Fruit fly (Drosophila melanogaster) whole organism, embryonic: ENCODE measurements around the gene CG31817.

ENCODE experiments used
- Atf-2 ChIP-seq: fragments of 200-800 bp; sonication (Bioruptor generic); optimal IDR thresholded peaks from 2 replicates; lab custom pipeline; 2016; ENCODE audit warnings: missing biosample characterization, missing genetic modification characterization
- C15 ChIP-seq: fragments of 200-800 bp; sonication (Bioruptor generic); IDR thresholded peaks from 3 replicates; pipeline ENCODE4 v1.3.6; 2022; ENCODE audit warnings: missing biosample characterization, missing genetic modification characterization
- CG10274 ChIP-seq: fragments of 200-800 bp; sonication (Bioruptor generic); optimal IDR thresholded peaks from 3 replicates; lab custom pipeline; 2017; ENCODE audit warnings: missing biosample characterization, mild to moderate bottlenecking, missing genetic modification characterization
- CG10543 ChIP-seq: fragments of 200-800 bp; sonication (Bioruptor generic); optimal IDR thresholded peaks from 3 replicates; lab custom pipeline; 2017; ENCODE audit warnings: missing biosample characterization, mild to moderate bottlenecking, missing genetic modification characterization, moderate library complexity
- CG13624 ChIP-seq: fragments of 200-800 bp; sonication (Bioruptor generic); optimal IDR thresholded peaks from 2 replicates; lab custom pipeline; 2016; ENCODE audit warnings: missing biosample characterization, missing genetic modification characterization
- CG13894 ChIP-seq: fragments of 200-800 bp; sonication (Bioruptor generic); optimal IDR thresholded peaks from 3 replicates; lab custom pipeline; 2018; ENCODE audit warnings: missing biosample characterization, mild to moderate bottlenecking, missing genetic modification characterization, moderate library complexity
- CG16863 ChIP-seq: fragments of 200-800 bp; sonication (Bioruptor generic); optimal IDR thresholded peaks from 3 replicates; lab custom pipeline; 2016; ENCODE audit warnings: missing biosample characterization, missing genetic modification characterization
- CG18764 ChIP-seq: fragments of 200-800 bp; sonication (Bioruptor generic); optimal IDR thresholded peaks from 3 replicates; lab custom pipeline; 2016; ENCODE audit warnings: missing biosample characterization, missing genetic modification characterization
- CG2712 ChIP-seq: fragments of 200-800 bp; optimal IDR thresholded peaks from 3 replicates; lab custom pipeline; 2019; ENCODE audit warnings: missing biosample characterization, mild to moderate bottlenecking, missing genetic modification characterization, moderate library complexity
- CG31224 ChIP-seq: fragments of 200-800 bp; sonication (Bioruptor generic); IDR thresholded peaks from 2 replicates; pipeline ENCODE4 v1.3.6; 2022; ENCODE audit warnings: missing biosample characterization, missing genetic modification characterization
- CG32532 ChIP-seq: fragments of 200-800 bp; sonication (Bioruptor generic); IDR thresholded peaks from 2 replicates; pipeline ENCODE4 v1.3.6; 2022; ENCODE audit warnings: missing biosample characterization, missing genetic modification characterization
- CG32772 ChIP-seq: fragments of 200-800 bp; sonication (Bioruptor generic); IDR thresholded peaks from 2 replicates; pipeline ENCODE4 v1.3.6; 2022; ENCODE audit warnings: missing biosample characterization, missing genetic modification characterization
- CG3726 ChIP-seq: fragments of 200-800 bp; sonication (Bioruptor generic); IDR thresholded peaks from 3 replicates; pipeline ENCODE4, ENCODE4 v1.3.6; 2022; ENCODE audit warnings: missing biosample characterization, missing genetic modification characterization
- CG3838 ChIP-seq: fragments of 200-800 bp; sonication (Bioruptor generic); optimal IDR thresholded peaks from 3 replicates; lab custom pipeline; 2016; ENCODE audit warnings: missing biosample characterization, missing genetic modification characterization
- CG5245 ChIP-seq: fragments of 200-800 bp; sonication (Bioruptor generic); optimal IDR thresholded peaks from 3 replicates; lab custom pipeline; 2016; ENCODE audit warnings: missing biosample characterization, missing genetic modification characterization
- CG6791 ChIP-seq: fragments of 200-800 bp; sonication (Bioruptor generic); IDR thresholded peaks from 3 replicates; pipeline ENCODE4 v1.3.6; 2022; ENCODE audit warnings: missing biosample characterization, missing genetic modification characterization; ENCODE audit not compliant: partially characterized antibody
- CG7839 ChIP-seq: fragments of 200-800 bp; sonication (Bioruptor generic); optimal IDR thresholded peaks from 3 replicates; lab custom pipeline; 2018; ENCODE audit warnings: missing biosample characterization, mild to moderate bottlenecking, missing genetic modification characterization, moderate library complexity
- CG7987 ChIP-seq: fragments of 200-800 bp; sonication (Bioruptor generic); optimal IDR thresholded peaks from 2 replicates; lab custom pipeline; 2018; ENCODE audit warnings: missing biosample characterization, mild to moderate bottlenecking, missing genetic modification characterization, moderate library complexity
- CG9437 ChIP-seq: fragments of 200-800 bp; sonication (Bioruptor generic); optimal IDR thresholded peaks from 2 replicates; lab custom pipeline; 2018; ENCODE audit warnings: missing biosample characterization, mild to moderate bottlenecking, missing genetic modification characterization
- CTCF ChIP-seq: fragments of 200-800 bp; sonication (Bioruptor generic); optimal IDR thresholded peaks from 2 replicates; lab custom pipeline; 2017; ENCODE audit warnings: missing biosample characterization, mild to moderate bottlenecking, missing genetic modification characterization, moderate library complexity
- CrebB ChIP-seq: fragments of 200-800 bp; sonication (Bioruptor generic); optimal IDR thresholded peaks from 3 replicates; lab custom pipeline; 2018; ENCODE audit warnings: missing biosample characterization, mild to moderate bottlenecking, missing genetic modification characterization
- Dll ChIP-seq: fragments of 200-800 bp; sonication (Bioruptor generic); IDR thresholded peaks from 4 replicates; pipeline ENCODE4 v1.3.6; 2022; ENCODE audit warnings: missing biosample characterization, missing genetic modification characterization; ENCODE audit not compliant: partially characterized antibody
- Drgx ChIP-seq: fragments of 200-800 bp; sonication (Bioruptor generic); IDR thresholded peaks from 2 replicates; pipeline ENCODE4 v1.3.6; 2022; ENCODE audit warnings: missing biosample characterization, missing genetic modification characterization
- HHEX ChIP-seq: fragments of 200-800 bp; sonication (Bioruptor generic); optimal IDR thresholded peaks from 3 replicates; lab custom pipeline; 2017; ENCODE audit warnings: missing biosample characterization, mild to moderate bottlenecking, missing genetic modification characterization, missing genetic modification reagents
- Lpt ChIP-seq: fragments of >200 bp; optimal IDR thresholded peaks from 2 replicates; lab custom pipeline; 2018; ENCODE audit warnings: missing biosample characterization, missing genetic modification characterization
- MTF-1 ChIP-seq: fragments of 200-800 bp; sonication (Bioruptor generic); optimal IDR thresholded peaks from 2 replicates; lab custom pipeline; 2018; ENCODE audit warnings: missing biosample characterization, mild to moderate bottlenecking, missing genetic modification characterization, borderline replicate concordance
- Meics ChIP-seq: fragments of 200-800 bp; sonication (Bioruptor generic); optimal IDR thresholded peaks from 2 replicates; lab custom pipeline; 2017; ENCODE audit warnings: missing biosample characterization, mild to moderate bottlenecking, missing genetic modification characterization
- NC2β ChIP-seq: fragments of 200-800 bp; sonication (Bioruptor generic); optimal IDR thresholded peaks from 2 replicates; lab custom pipeline; 2016; ENCODE audit warnings: missing biosample characterization, missing genetic modification characterization
- Nf-YC ChIP-seq: fragments of 200-800 bp; optimal IDR thresholded peaks from 3 replicates; lab custom pipeline; 2019; ENCODE audit warnings: missing biosample characterization, mild to moderate bottlenecking, missing genetic modification characterization, moderate library complexity
- Ravus ChIP-seq: fragments of 200-800 bp; sonication (Bioruptor generic); IDR thresholded peaks from 2 replicates; pipeline ENCODE4 v1.3.6; 2022; ENCODE audit warnings: missing biosample characterization, missing genetic modification characterization
- Spps ChIP-seq: fragments of 200-800 bp; sonication (Bioruptor generic); optimal IDR thresholded peaks from 2 replicates; lab custom pipeline; 2018; ENCODE audit warnings: missing biosample characterization, mild to moderate bottlenecking, missing genetic modification characterization
- Xbp1 ChIP-seq: fragments of 200-800 bp; sonication (Bioruptor generic); optimal IDR thresholded peaks from 3 replicates; lab custom pipeline; 2016; ENCODE audit warnings: missing biosample characterization, mild to moderate bottlenecking, missing genetic modification characterization
- al ChIP-seq: fragments of 200-800 bp; sonication (Bioruptor generic); IDR thresholded peaks from 2 replicates; pipeline ENCODE4 v1.3.6; 2022; ENCODE audit warnings: missing biosample characterization, missing genetic modification characterization
- ase ChIP-seq: fragments of 200-800 bp; sonication (Bioruptor generic); IDR thresholded peaks from 3 replicates; pipeline ENCODE4 v1.3.6; 2022; ENCODE audit warnings: missing biosample characterization, missing genetic modification characterization
- bigmax ChIP-seq: fragments of 200-800 bp; sonication (Bioruptor generic); optimal IDR thresholded peaks from 2 replicates; lab custom pipeline; 2018; ENCODE audit warnings: missing biosample characterization, mild to moderate bottlenecking, missing genetic modification characterization
- br ChIP-seq: fragments of >200 bp; optimal IDR thresholded peaks from 2 replicates; lab custom pipeline; 2017
- crp ChIP-seq, 2 experiments: fragments of 200-800 bp; sonication (Bioruptor generic); optimal IDR thresholded peaks; 2 replicates in 1 of 2; 3 replicates in 1 of 2; lab custom pipeline; 2017; ENCODE audit warnings: missing biosample characterization in 2 of 2, missing genetic modification characterization in 2 of 2, mild to moderate bottlenecking in 1 of 2, moderate library complexity in 1 of 2
- grn ChIP-seq: fragments of 200-800 bp; sonication (Bioruptor generic); optimal IDR thresholded peaks from 3 replicates; lab custom pipeline; 2017; ENCODE audit warnings: missing biosample characterization, missing genetic modification characterization
- hb ChIP-seq: fragments of 200-800 bp; sonication (Bioruptor generic); IDR thresholded peaks from 3 replicates; pipeline ENCODE4 v1.3.6; 2022; ENCODE audit warnings: missing biosample characterization, missing genetic modification characterization; ENCODE audit not compliant: partially characterized antibody
- hbn ChIP-seq: fragments of 200-800 bp; sonication (Bioruptor generic); IDR thresholded peaks from 2 replicates; pipeline ENCODE4 v1.3.6; 2022; ENCODE audit warnings: missing biosample characterization, missing genetic modification characterization; ENCODE audit not compliant: partially characterized antibody
- ind ChIP-seq: fragments of 200-800 bp; sonication (Bioruptor generic); optimal IDR thresholded peaks from 3 replicates; lab custom pipeline; 2016; ENCODE audit warnings: missing biosample characterization, missing genetic modification characterization
- lilli ChIP-seq: fragments of 200-800 bp; sonication (Bioruptor generic); optimal IDR thresholded peaks from 3 replicates; lab custom pipeline; 2016; ENCODE audit warnings: missing biosample characterization, missing genetic modification characterization
- rib ChIP-seq: fragments of 200-800 bp; sonication (Bioruptor generic); IDR thresholded peaks from 2 replicates; pipeline ENCODE4 v1.3.6; 2022; ENCODE audit warnings: missing biosample characterization, missing genetic modification characterization
- ro ChIP-seq: fragments of 200-800 bp; sonication (Bioruptor generic); IDR thresholded peaks from 2 replicates; pipeline ENCODE4 v1.3.6; 2022; ENCODE audit warnings: missing biosample characterization, missing genetic modification characterization
- scrt ChIP-seq: fragments of 200-800 bp; sonication (Bioruptor generic); optimal IDR thresholded peaks from 2 replicates; lab custom pipeline; 2018; ENCODE audit warnings: missing biosample characterization, mild to moderate bottlenecking, missing genetic modification characterization, moderate library complexity
- sr ChIP-seq: fragments of 200-800 bp; sonication (Bioruptor generic); IDR thresholded peaks from 3 replicates; pipeline ENCODE4 v1.3.6; 2022; ENCODE audit warnings: missing biosample characterization, missing genetic modification characterization
- tin ChIP-seq: fragments of 200-800 bp; sonication (Bioruptor generic); optimal IDR thresholded peaks from 3 replicates; lab custom pipeline; 2016; ENCODE audit warnings: missing biosample characterization, missing genetic modification characterization
- tx ChIP-seq: fragments of 200-800 bp; sonication (Bioruptor generic); optimal IDR thresholded peaks from 2 replicates; lab custom pipeline; 2016; ENCODE audit warnings: missing biosample characterization, missing genetic modification characterization
- wek ChIP-seq: fragments of 200-800 bp; sonication (Bioruptor generic); optimal IDR thresholded peaks from 3 replicates; lab custom pipeline; 2018; ENCODE audit warnings: missing biosample characterization, mild to moderate bottlenecking, missing genetic modification characterization, moderate library complexity

The CG31817 gene

dm6 chr2L:16299466-16300311 lies 38.0 kb downstream of the CG31817 start, which contains the start of the genes heix and CG17328 (continued):
- TF ChIP-seq NC2β (peak; percentile 39), CG18764 (GFP tag; lab: Kevin White, UChicago) (peak; percentile 49), sr (GFP tag; lab: Robert Waterston, UW) (no peak), Ravus (GFP tag; lab: Robert Waterston, UW) (peak; percentile 3; the same call in 1 of the 2 replicates), hb (no peak), hbn (peak; percentile 25; the same call in 1 of the 2 replicates), CG10274 (GFP tag; lab: Kevin White, UChicago) (no peak), br (lab: Kevin White, UChicago) (no peak), CG13894 (tag; lab: Kevin White, UChicago) (peak; percentile 32), CG32772 (GFP tag; lab: Robert Waterston, UW) (peak; percentile 81), lilli (peak; percentile 84), CG7987 (GFP tag; lab: Kevin White, UChicago) (no peak), tx (GFP tag; lab: Kevin White, UChicago) (peak; percentile 22), CG6791 (GFP tag; lab: Robert Waterston, UW) (no peak), Atf-2 (GFP tag; lab: Kevin White, UChicago) (peak; percentile 77), CG2712 (tag; lab: Kevin White, UChicago) (peak; percentile 74), CG5245 (no peak), CrebB (tag; lab: Kevin White, UChicago) (peak; percentile 23), scrt (peak; percentile 37), crp (GFP tag; optimal IDR thresholded peaks at IDR 0.05; lab: Kevin White, UChicago) (peak; percentile 37 to 94), bigmax (GFP tag; lab: Kevin White, UChicago) (no peak), CG16863 (GFP tag; lab: Kevin White, UChicago) (peak; percentile 49), CTCF (no peak), Nf-YC (tag; lab: Kevin White, UChicago) (no peak), CG31224 (GFP tag; lab: Robert Waterston, UW) (peak; percentile 44; the same call in 1 of the 2 replicates), wek (GFP tag; lab: Kevin White, UChicago) (no peak), ro (GFP tag; lab: Robert Waterston, UW) (no peak), Lpt (GFP tag; lab: Kevin White, UChicago) (no peak), ind (GFP tag; lab: Kevin White, UChicago) (peak; percentile 79), C15 (GFP tag; lab: Robert Waterston, UW) (0 out of 3 replicates have a peak, but pooled peaks have one; percentile 15), al (GFP tag; lab: Robert Waterston, UW) (peak; percentile 69), Dll (GFP tag; lab: Robert Waterston, UW) (peak; percentile 49; the same call in 1 of the 4 replicates), CG9437 (GFP tag; lab: Kevin White, UChicago) (peak; percentile 92), CG13624 (GFP tag; lab: Kevin White, UChicago) (peak; percentile 60), CG32532 (peak; percentile 82; the same call in 1 of the 2 replicates), CG3838 (GFP tag; lab: Kevin White, UChicago) (no peak), HHEX (peak; percentile 41), CG7839 (tag; lab: Kevin White, UChicago) (peak; percentile 78), CG3726 (GFP tag; lab: Robert Waterston, UW) (no peak), Xbp1 (GFP tag; lab: Kevin White, UChicago) (peak; percentile 81), ase (GFP tag; lab: Robert Waterston, UW) (no peak; the same call in 1 of the 3 replicates), grn (GFP tag; lab: Kevin White, UChicago) (no peak), Spps (tag; lab: Kevin White, UChicago) (no peak), tin (GFP tag; lab: Kevin White, UChicago) (peak; percentile 73), Drgx (GFP tag; lab: Robert Waterston, UW) (0 out of 2 replicates have a peak, but pooled peaks have one; percentile 20), MTF-1 (GFP tag; lab: Kevin White, UChicago) (no peak), Meics (GFP tag; lab: Kevin White, UChicago) (peak; percentile 73), rib (0 out of 2 replicates have a peak, but pooled peaks have one; percentile 36), CG10543 (peak; percentile 61)
